Fruit fly (Drosophila melanogaster) whole organism, larva: ENCODE measurements around the gene CG31668.

Experiments used
- noc ChIP-seq: fragments of 200-800 bp; sonication (Bioruptor generic); optimal IDR thresholded peaks from 3 replicates; lab custom pipeline; 2019; ENCODE audit warnings: missing biosample characterization, mild to moderate bottlenecking, missing genetic modification characterization, moderate library complexity

Gene CG31668

DNA sequence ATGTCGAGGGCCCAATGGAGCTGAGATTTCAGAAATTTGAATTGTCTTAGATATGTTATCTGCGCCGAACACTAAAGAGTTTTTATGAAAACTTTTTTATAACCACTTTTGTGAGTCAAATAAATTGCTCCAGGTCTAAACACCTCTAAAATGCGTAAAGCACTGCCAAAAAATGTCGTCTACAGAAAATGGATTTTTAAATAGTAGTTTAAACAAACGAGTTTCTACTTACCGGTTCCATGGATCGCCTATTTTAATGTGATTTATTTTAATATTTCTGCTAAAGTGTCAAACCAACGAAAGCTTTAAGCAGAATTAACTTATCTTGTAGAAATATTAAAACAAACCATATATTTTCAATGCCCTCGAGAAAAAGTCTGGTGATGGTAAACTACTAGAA is at the start of gene CG31668:
Gene CG31668, minus strand, starts transcription at position 101 of the 400 bp plus-strand sequence.
- TF ChIP-seq noc (tag; lab: Kevin White, UChicago), result no peak

DNA sequence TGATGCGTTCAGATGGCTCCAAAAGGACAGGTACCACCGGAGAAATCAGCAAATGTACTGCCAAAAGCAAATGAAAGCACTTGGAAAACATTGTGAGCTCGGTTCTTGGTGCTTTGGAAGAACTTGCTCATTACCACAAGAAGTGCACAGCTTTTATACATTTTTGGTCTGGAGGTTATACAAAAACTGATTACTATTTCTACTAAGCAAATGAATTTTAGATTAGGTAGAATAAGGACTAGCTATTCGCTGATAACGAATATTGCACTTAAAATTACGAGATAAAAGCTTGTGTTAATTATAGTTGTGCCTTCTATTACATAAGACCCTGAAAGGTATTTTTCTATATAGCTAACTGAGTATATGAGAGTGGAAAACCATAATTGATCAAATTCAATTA is 49.0 kb upstream of the CG31668 start, which contains the start of gene Send1:
Gene Send1, minus strand, starts transcription at position 101 of the 400 bp plus-strand sequence.
- no peak for TF ChIP-seq noc (tag; lab: Kevin White, UChicago)

DNA sequence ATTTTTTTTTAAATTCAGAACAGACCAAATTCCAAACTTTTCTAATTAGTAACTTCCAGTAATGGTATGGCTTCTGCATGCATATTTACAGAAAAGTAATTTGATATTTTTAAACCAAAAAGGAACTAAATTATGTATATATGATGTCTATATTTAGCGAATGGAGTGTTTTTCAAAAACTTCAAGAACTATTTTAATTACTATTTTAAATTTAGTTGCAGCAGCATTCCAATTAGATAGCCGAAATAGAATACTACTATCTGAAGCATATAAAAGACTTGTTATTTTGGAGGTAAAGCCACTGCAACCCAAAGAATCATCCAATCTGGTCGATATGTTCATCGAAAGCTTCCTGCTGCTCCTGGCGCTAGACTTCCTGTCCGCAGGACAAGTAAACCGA is 46.8 kb upstream of the CG31668 start, which contains the start of gene CG17234:
Gene CG17234, plus strand, starts transcription at position 301 of the 400 bp plus-strand sequence.
- TF ChIP-seq noc (tag; lab: Kevin White, UChicago), result no peak

DNA sequence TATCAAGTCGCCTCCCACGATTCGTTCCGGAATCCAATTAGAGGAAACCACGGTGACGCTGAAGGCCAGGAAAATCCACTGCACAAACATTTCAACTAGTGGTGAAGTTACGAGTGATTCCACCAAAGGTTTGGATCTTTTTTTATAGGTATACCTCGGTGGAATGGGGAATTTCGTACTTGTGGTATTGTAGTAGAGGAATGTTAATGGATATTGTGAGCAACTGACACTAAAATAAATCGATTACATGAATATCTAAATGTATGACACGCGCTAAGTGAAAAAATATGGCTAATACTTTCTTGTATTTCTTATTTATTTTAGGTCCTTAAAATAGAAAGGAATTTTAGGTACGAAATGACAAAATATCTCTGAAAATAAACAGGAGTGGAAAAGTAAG is 46.3 kb upstream of the CG31668 start, which contains the start of gene CG17239:
Gene CG17239, minus strand, starts transcription at position 101 of the 400 bp plus-strand sequence.
- no peak for TF ChIP-seq noc (tag; lab: Kevin White, UChicago)

DNA sequence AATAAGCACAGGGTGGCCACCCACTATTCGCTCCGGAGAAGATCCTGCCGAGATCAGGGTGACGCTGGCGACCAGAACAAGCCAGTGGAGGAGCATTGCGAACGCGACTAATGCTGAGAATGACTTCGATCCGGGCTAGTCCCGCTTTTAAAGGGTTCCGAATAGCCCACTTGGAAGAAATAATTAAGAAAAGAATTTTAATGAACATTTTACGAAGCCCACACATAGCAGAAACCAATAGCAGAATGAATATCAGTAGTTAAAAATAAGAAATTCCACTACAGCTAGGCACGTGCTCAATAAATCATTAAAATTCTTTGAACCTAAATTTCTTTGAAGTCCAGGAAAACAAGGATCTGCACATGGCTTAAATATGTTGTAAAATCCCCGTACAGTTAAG is 45.2 kb upstream of the CG31668 start, which contains the start of gene Ser12:
Gene Ser12, minus strand, starts transcription at position 101 of the 400 bp plus-strand sequence.
- no peak for TF ChIP-seq noc (tag; lab: Kevin White, UChicago)

DNA sequence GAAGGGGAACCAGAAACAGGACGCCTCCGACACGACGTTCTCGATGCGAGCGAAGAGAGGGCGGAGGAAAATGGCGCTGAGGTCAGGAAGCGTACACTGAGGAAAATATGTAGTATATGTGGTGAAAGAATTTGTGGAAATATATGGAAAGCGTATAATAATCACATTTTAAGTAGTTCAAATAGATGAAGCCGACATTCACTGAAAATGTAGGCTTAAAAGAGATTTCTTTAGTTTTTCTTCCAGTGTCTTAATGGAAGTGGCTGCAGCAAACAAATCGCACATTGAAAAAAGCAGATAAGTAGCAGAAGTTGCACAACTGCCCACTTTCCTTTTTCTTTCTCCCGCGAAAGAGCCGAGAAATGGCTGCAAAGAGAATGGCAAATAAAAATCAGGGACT is 43.6 kb upstream of the CG31668 start:
- no peak for TF ChIP-seq noc (tag; lab: Kevin White, UChicago)

DNA sequence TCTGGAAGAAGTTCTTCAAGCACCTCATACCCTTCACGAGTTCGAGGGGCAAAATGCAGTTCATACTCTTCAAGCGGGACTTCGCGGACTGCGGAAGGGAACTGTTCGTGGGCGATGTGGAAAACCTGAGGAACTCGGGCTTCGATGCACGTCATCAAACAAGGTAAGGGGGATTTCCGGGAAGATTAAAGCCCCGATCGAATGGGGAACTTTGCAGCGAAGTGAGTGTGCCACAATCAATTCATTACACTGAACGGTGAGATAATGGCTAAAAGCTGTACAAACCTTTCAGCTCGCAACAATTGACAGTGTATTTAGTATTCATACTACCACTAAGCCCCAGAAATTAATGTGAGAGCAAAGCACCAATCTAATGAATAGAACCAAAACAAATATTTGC is 36.8 kb upstream of the CG31668 start:
- no peak for TF ChIP-seq noc (tag; lab: Kevin White, UChicago)

DNA sequence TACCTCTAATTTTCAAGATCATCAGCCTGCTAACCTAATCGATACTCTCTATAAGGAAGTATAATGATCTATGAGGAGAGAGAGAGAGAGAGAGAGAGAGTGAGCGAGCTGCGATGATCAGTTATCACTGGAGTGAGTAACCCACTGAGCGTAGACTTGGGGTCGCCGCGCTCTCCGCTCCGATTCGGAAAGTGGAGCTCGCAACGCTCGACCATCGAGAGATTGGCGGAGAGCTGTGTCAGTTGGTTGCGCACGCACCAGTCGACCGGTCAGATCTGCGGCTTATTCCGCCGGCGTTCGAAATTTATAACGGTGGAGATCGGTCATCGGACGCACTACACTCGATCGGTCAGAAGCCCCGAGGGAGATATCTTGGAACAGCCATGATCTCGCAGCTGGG is 36.2 kb upstream of the CG31668 start, which contains the start of gene CG4267:
Gene CG4267, plus strand, starts transcription at position 240 of the 400 bp plus-strand sequence.
- TF ChIP-seq noc (tag; lab: Kevin White, UChicago), result no peak

DNA sequence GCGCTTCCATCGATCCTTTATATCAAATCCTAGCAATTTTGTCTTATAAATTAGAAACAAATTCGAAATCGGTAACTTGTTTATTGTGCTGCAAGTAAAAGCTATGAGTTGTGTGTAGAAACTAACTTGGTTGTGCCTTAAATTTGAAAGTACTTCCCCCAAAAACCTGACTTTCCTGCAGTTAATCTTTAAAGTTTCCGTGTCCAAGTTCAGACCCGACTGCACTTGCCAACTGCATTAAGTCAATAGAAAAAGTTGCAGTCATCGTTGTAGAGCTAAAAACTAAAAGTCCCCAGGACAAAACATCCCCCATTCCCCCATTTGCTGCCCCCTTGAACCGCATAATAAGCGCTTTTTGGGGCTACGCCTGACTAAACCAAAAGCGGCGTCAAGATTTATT is 34.5 kb upstream of the CG31668 start, which contains the start of gene Tengl1:
Gene Tengl1, minus strand, starts transcription at position 101 of the 400 bp plus-strand sequence.
- TF ChIP-seq noc (tag; lab: Kevin White, UChicago), result no peak

DNA sequence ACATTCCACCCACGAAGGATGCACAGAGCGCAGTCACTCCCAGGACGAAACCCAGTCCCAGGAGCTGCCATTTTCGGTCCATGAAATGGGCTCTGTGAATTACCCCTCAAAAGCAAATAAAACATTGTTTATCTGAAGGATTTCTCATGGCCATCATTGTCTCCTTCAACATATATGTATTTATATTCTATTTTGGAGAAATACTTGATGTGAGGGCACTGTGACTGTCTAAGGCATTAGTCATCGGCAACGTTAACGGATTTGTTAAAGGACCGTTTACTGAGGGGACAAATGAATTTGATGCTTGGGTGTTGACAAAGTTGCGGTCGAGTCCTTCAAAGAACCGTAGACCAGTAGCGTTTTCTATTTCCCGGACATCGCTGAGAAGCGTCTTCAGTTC is 33.3 kb upstream of the CG31668 start, which contains the start of gene Tengl2:
Gene Tengl2, minus strand, starts transcription at position 101 of the 400 bp plus-strand sequence.
- TF ChIP-seq noc (tag; lab: Kevin White, UChicago), result no peak

DNA sequence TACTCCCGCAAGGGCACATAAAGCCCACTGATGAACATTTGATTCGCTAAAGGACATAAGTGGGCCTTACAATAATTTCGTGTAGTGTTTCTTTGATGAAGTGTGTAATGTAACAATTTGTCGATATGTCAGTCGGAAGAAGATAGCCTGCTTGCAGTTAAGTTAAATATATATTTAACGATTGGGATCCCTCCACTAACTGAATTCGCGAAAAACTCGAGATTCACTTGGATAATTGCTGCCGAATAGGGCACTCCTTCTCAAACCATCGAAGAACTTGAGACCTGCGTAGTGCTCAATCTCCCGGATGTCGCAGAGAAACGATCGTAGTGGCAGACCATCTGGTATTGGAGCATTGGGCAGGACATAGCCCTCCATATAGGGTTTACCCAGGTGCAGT is 32.2 kb upstream of the CG31668 start, which contains the start of gene Tengl3:
Gene Tengl3, minus strand, starts transcription at position 101 of the 400 bp plus-strand sequence.
- TF ChIP-seq noc (tag; lab: Kevin White, UChicago), result no peak

DNA sequence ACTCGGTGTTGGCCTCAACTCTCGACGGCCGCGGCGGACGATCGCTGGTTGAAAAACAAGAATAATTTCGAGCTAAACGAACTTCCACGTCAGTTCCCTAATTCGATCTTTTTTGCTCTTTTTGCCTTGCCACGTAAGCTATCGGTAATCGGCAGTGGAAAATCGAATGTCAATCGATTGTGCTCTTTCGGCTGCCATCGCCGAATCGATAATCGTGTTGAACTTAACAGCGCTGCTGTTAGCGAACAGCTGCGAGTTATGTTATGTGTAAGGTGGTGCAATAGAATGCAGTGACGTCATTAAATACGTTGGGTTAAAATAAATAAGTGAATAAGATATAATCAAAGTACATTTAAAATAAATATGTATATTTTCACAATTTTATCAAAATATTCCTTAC is 30.8 kb upstream of the CG31668 start, which contains the start of gene Sec24CD:
Gene Sec24CD, minus strand, starts transcription at position 123 of the 400 bp plus-strand sequence.
- no peak for TF ChIP-seq noc (tag; lab: Kevin White, UChicago)

DNA sequence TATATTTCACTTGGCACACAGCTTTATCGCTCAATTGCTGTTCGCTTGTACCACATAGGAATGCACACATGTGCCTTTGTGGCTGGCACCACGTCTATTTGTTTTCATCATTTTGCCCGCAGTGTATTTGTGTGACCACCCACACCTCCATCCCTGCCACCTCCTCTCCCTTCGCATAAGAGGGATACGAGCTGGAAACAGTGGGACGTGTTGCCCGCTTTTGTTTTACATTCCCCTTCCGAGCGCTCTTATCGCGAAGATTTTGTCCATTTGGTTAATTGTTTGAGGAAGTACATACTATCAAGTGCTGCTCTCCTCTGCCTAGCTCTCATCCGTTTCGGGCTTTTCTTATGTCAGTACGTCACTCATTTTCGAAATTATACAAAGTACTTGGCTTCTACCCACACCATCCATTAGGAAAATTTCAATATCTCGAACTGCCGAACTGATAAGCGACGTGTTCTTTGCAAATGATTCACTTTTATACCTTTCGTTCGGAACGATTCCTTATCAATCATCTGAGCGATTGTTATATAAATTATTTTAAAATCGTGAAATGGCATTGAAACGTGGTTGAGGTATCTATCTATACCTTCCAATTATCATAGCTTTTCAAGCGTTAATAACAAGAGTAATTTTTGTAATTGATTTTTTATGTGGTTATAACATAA is 22.3 kb upstream of the CG31668 start:
- TF ChIP-seq noc (tag; lab: Kevin White, UChicago), result peak; percentile 7

DNA sequence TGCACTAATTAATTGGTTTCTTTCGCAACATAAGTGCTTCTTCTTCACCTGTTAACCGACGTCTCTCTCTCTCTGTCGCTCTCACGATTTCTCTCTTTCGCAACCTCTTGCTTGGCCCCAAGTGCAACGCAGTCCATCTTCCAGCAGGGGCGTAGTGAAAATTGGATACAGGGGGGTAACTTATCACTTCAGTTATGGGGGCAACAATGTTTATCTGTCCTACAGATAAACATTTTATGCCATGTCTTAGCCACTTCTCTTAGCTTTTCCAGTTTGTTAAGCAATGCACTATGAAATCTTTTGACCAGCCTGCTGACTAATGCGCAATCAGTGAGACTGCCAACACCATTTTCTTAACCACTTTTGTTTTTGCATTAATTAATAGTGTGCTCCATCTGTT is 21.4 kb upstream of the CG31668 start:
- peak; percentile 12 for TF ChIP-seq noc (tag; lab: Kevin White, UChicago)

DNA sequence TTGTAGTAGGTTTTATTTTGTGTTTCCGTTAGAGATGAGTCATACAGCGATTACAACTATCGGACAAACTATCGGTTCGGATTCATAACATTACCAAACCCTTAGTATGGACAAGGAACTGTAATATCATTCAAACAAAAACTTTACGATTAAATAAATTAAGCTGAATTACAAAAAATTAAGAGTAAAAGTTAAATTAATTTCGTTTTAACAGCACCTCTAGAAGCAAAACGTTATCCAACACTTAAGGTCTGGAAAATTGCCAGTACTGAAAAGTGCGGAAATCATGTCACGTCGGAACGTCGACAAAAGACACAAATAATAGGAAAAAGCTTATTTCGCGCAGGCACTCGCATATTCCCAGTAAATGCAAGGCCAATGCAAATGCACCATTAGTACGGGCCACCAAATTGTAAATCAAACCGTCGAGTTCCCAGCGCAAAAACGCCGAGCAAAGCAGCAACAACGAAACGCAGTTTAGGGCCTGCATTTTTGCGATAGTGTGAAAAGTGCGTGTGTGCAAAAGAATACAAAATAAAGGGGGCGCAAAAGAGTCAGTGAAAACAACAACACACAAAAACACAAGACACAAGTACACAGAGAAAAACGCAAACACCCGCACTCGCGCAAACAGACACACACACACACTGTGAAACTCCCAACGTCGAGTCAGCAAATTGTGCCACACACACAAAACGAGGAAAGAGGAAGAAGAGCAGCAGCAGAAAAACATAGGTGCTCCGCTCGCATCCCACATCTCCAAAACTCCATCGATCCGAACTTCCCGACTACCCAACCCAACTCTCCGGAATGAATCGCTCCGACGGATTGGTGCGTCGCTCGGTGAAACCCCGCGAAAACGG is 20.5 kb upstream of the CG31668 start, which contains the start of the genes CG15387 and sau:
Gene CG15387, minus strand, starts transcription at position 36 of the 863 bp plus-strand sequence.
Gene sau, plus strand, starts transcription at position 84 of the 863 bp plus-strand sequence.
- peak; percentile 88 for TF ChIP-seq noc (tag; lab: Kevin White, UChicago)
